Worm (Caenorhabditis elegans): ENCODE measurements around the gene srsx-36.

DNA sequence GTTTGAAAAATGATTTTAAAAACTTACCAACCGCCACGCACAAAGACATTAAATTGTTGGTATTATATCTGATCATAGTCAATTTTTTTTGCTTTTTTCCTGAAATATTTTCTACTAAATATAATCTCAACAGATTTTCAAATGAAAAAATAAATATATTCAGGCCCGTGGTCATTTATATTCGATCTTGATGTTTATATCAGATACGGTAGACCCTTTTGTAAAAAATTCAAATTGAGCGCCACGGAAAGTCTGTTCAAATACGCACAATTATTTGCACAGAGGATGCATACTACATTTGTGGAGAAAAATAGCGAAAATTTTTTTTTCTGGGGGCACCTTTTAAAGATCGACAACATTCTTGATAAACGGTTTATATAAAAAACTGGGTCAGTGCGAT, 17.0 kb downstream of the srsx-36 start, which contains the start of gene T26E4.4:
- no peak for TF ChIP-seq tbx-9 (tag; optimal IDR thresholded peaks at IDR 0.05; ENCODE audit: borderline replicate concordance)
- no peak for TF ChIP-seq F22D6.2 (tag; optimal IDR thresholded peaks at IDR 0.05)
